Fruit fly (Drosophila melanogaster) Kc167 (cell line): ENCODE data around the gene atms.

Experiments used
- Myc ChIP-seq: fragments of >200 bp; optimal IDR thresholded peaks from 2 replicates; lab custom pipeline; 2017; ENCODE audit warnings: missing external identifiers
- Sin3A ChIP-seq: fragments of >200 bp; optimal IDR thresholded peaks from 2 replicates; lab custom pipeline; 2018; ENCODE audit warnings: missing external identifiers
- h ChIP-seq: fragments of >200 bp; optimal IDR thresholded peaks from 3 replicates; lab custom pipeline; 2018; ENCODE audit warnings: missing external identifiers
- insv ChIP-seq: fragments of >200 bp; optimal IDR thresholded peaks from 3 replicates; lab custom pipeline; 2018; ENCODE audit warnings: missing external identifiers
- psq ChIP-seq: fragments of >200 bp; optimal IDR thresholded peaks from 2 replicates; lab custom pipeline; 2017; ENCODE audit warnings: missing external identifiers
- ttk ChIP-seq: sonication (Bioruptor generic); optimal IDR thresholded peaks from 2 replicates; lab custom pipeline; 2017; ENCODE audit warnings: missing external identifiers

- TF ChIP-seq ttk, result no peak
- TF ChIP-seq psq (lab: Kevin White, UChicago), result no peak
- no peak for TF ChIP-seq Sin3A
- TF ChIP-seq insv (lab: Kevin White, UChicago), result no peak
- no peak for TF ChIP-seq h (lab: Kevin White, UChicago)
- TF ChIP-seq Myc (lab: Kevin White, UChicago), result no peak
Measured at dm6 chr3R:4738494-4739191, 11.2 kb upstream of the atms start.
